Fruit fly (Drosophila melanogaster): Measurements from ENCODE around the gene CG31345.

- TF ChIP-seq Sox102F (GFP tag; optimal IDR thresholded peaks at IDR 0.05), result no peak
- no peak for TF ChIP-seq CG14710 (tag; optimal IDR thresholded peaks at IDR 0.05)
These were observed at the start of gene CG31345 for dm6 chr3R:12816979-12817594.
